Fruit fly (Drosophila melanogaster): ENCODE data around the gene RluA-2.
A peak's percentile ranks its signal among the peaks of the same experiment; 100 is the strongest.

RluA-2 gene

dm6 chr2L:10516470-10517048 is 39.7 kb downstream of the RluA-2 start (continued):
- TF ChIP-seq CG13775 (GFP tag; optimal IDR thresholded peaks at IDR 0.05) (peak; percentile 43), abd-A (tag; optimal IDR thresholded peaks at IDR 0.05) (no peak), CG17328 (GFP tag; IDR thresholded peaks at IDR 0.05) (no peak), corto (GFP tag; optimal IDR thresholded peaks at IDR 0.05) (no peak), salm (tag; optimal IDR thresholded peaks at IDR 0.05) (no peak), run (tag; optimal IDR thresholded peaks at IDR 0.05) (no peak), CG11456 (GFP tag; IDR thresholded peaks at IDR 0.05) (peak; percentile 63; the same call in 1 of the 3 replicates), CG16813 (GFP tag; IDR thresholded peaks at IDR 0.05; ENCODE audit: partially characterized antibody) (no peak), sd (tag; optimal IDR thresholded peaks at IDR 0.05) (peak; percentile 22), sc (optimal IDR thresholded peaks at IDR 0.05) (no peak), sc (GFP tag; optimal IDR thresholded peaks at IDR 0.05) (no peak), Jarid2 (GFP tag; optimal IDR thresholded peaks at IDR 0.05) (peak; percentile 94), Dek (tag; optimal IDR thresholded peaks at IDR 0.05) (no peak), dm (GFP tag; optimal IDR thresholded peaks at IDR 0.05) (peak; percentile 11), az2 (GFP tag; optimal IDR thresholded peaks at IDR 0.05) (peak; percentile 32), CG8290 (GFP tag; optimal IDR thresholded peaks at IDR 0.05) (no peak), CG8290 (tag; optimal IDR thresholded peaks at IDR 0.05) (peak in 1 of 2 experiments; percentile 35), CG31224 (GFP tag; IDR thresholded peaks at IDR 0.05) (no peak), chm (GFP tag; IDR thresholded peaks at IDR 0.05) (no peak), sisA (GFP tag; IDR thresholded peaks at IDR 0.05) (peak; percentile 44), repo (GFP tag; optimal IDR thresholded peaks at IDR 0.05) (no peak), twi (tag; optimal IDR thresholded peaks at IDR 0.05) (no peak), CG15514 (GFP tag; optimal IDR thresholded peaks at IDR 0.05) (no peak), CG18011 (GFP tag; optimal IDR thresholded peaks at IDR 0.05) (peak; percentile 30), klu (GFP tag; IDR thresholded peaks at IDR 0.05) (no peak), CG13123 (GFP tag; optimal IDR thresholded peaks at IDR 0.05) (no peak), Side (GFP tag; optimal IDR thresholded peaks at IDR 0.05) (peak; percentile 27), Abd-B (GFP tag; optimal IDR thresholded peaks at IDR 0.05) (peak; percentile 8), bowl (GFP tag; IDR thresholded peaks at IDR 0.05) (no peak), unc-4 (GFP tag; IDR thresholded peaks at IDR 0.05; ENCODE audit: partially characterized antibody) (no peak; the same call in 1 of the 2 replicates), CG17912 (GFP tag; optimal IDR thresholded peaks at IDR 0.05) (no peak), CG14710 (tag; optimal IDR thresholded peaks at IDR 0.05) (peak; percentile 38), Ptx1 (GFP tag; IDR thresholded peaks at IDR 0.05) (peak; percentile 34; the same call in 1 of the 2 replicates), dysf (GFP tag; IDR thresholded peaks at IDR 0.05) (0 out of 3 replicates have a peak, but pooled peaks have one; percentile 39), phol (tag; optimal IDR thresholded peaks at IDR 0.05) (peak; percentile 38), CG12744 (GFP tag; optimal IDR thresholded peaks at IDR 0.05) (no peak), so (GFP tag; IDR thresholded peaks at IDR 0.05) (no peak), tup (GFP tag; optimal IDR thresholded peaks at IDR 0.05) (no peak), Kr (GFP tag; optimal IDR thresholded peaks at IDR 0.05) (no peak), CG1529 (GFP tag; optimal IDR thresholded peaks at IDR 0.05) (no peak), CG17802 (tag; optimal IDR thresholded peaks at IDR 0.05) (no peak), sim (GFP tag; IDR thresholded peaks at IDR 0.05) (no peak), CG2678 (tag; optimal IDR thresholded peaks at IDR 0.05) (peak; percentile 35), CG17361 (GFP tag; IDR thresholded peaks at IDR 0.05) (peak; percentile 67; the same call in 2 of the 3 replicates), CG12104 (GFP tag; optimal IDR thresholded peaks at IDR 0.05) (no peak), CG10654 (GFP tag; optimal IDR thresholded peaks at IDR 0.05) (no peak), gce (GFP tag; IDR thresholded peaks at IDR 0.05) (no peak), CG14050 (GFP tag; IDR thresholded peaks at IDR 0.05) (peak; percentile 19; the same call in 2 of the 3 replicates), p53 (GFP tag; optimal IDR thresholded peaks at IDR 0.05) (no peak), CG10979 (tag; optimal IDR thresholded peaks at IDR 0.05) (peak; percentile 4), Ets97D (GFP tag; optimal IDR thresholded peaks at IDR 0.05) (peak; percentile 4)
